Worm (Caenorhabditis elegans) whole organism, L4/young adult: Measurements from ENCODE around the gene chil-10.

ENCODE experiments used
- W03F9.2 ChIP-seq: fragments of 150-350 bp; optimal IDR thresholded peaks from 2 replicates; lab custom pipeline; 2014; ENCODE audit warnings: missing biosample characterization, missing genetic modification characterization
- dao-5 ChIP-seq: sonication (generic microtip); optimal IDR thresholded peaks from 2 replicates; lab custom pipeline; 2016; ENCODE audit warnings: missing genotype, missing genetic modification characterization, moderate library complexity, missing compliant biosample characterization
- him-1 ChIP-seq: sonication (generic microtip); optimal IDR thresholded peaks from 2 replicates; lab custom pipeline; 2016; ENCODE audit warnings: missing genotype, missing genetic modification reagents, missing genetic modification characterization, missing compliant biosample characterization

DNA sequence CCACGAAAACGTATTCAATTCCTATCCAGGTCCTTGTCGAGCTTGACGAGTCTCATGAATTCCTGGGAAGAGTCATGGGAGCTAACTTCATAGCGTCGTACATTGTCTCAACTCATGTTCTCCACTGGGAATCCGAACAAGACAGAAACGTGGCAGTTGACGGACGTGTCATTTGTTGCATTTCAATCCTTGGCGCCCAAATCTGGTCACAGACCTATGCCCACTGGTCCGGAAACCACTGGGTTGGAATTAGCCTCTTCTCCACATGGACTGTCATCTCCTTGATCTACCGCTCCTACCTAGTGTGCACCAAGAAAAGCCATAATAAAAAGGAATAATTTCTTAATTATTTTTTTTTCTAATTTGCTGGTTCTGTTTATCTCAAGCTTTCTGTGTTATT, 24.9 kb downstream of the chil-10 start:
- TF ChIP-seq W03F9.2 (tag; lab: Kevin White, UChicago) (no peak), him-1 (tag; lab: Kevin White, UChicago) (no peak), dao-5 (no peak)
